Worm (Caenorhabditis elegans) whole organism, L2 larva: ENCODE results near the gene uncp-18.
A peak's percentile ranks its signal among the peaks of the same experiment; 100 is the strongest.

Experiments
- C34F6.9 ChIP-seq: fragments of 150-350 bp; optimal IDR thresholded peaks from 2 replicates; lab custom pipeline; 2014; ENCODE audit warnings: missing biosample characterization, missing genetic modification characterization
- R02D3.7 ChIP-seq: fragments of 150-350 bp; optimal IDR thresholded peaks from 2 replicates; lab custom pipeline; 2014; ENCODE audit warnings: missing biosample characterization, missing genetic modification characterization
- Y55F3AM.14 ChIP-seq: fragments of 200-800 bp; sonication (Bioruptor generic); optimal IDR thresholded peaks from 2 replicates; lab custom pipeline; 2018; ENCODE audit warnings: mild to moderate bottlenecking, missing genetic modification characterization, missing compliant biosample characterization
- ZK546.5 ChIP-seq: sonication (generic microtip); optimal IDR thresholded peaks from 2 replicates; lab custom pipeline; 2017; ENCODE audit warnings: missing biosample characterization, missing genetic modification characterization
- aly-2 ChIP-seq: fragments of 150-350 bp; optimal IDR thresholded peaks from 2 replicates; lab custom pipeline; 2014; ENCODE audit warnings: missing biosample characterization, missing genetic modification characterization
- ama-1 ChIP-seq: fragments of 150-350 bp; optimal IDR thresholded peaks from 2 replicates; lab custom pipeline; 2018; ENCODE audit warnings: inconsistent platforms
- blmp-1 ChIP-seq: sonication (generic microtip); optimal IDR thresholded peaks from 2 replicates; lab custom pipeline; 2017; ENCODE audit warnings: missing genetic modification characterization, mild to moderate bottlenecking, missing compliant biosample characterization, antibody characterized with exemption, moderate library complexity; ENCODE audit not compliant: insufficient read depth
- ceh-16 ChIP-seq: fragments of 150-350 bp; optimal IDR thresholded peaks from 2 replicates; lab custom pipeline; 2014; ENCODE audit warnings: missing biosample characterization, missing genetic modification characterization
- ceh-82 ChIP-seq: fragments of 150-350 bp; optimal IDR thresholded peaks from 2 replicates; lab custom pipeline; 2014; ENCODE audit warnings: missing biosample characterization, missing genetic modification characterization
- crh-2 ChIP-seq: sonication (generic microtip); optimal IDR thresholded peaks from 2 replicates; lab custom pipeline; 2017; ENCODE audit warnings: missing biosample characterization, missing genetic modification characterization
- dmd-4 ChIP-seq: sonication (generic microtip); optimal IDR thresholded peaks from 2 replicates; lab custom pipeline; 2017; ENCODE audit warnings: missing biosample characterization, missing genetic modification characterization
- elt-1 ChIP-seq: fragments of 150-350 bp; optimal IDR thresholded peaks from 2 replicates; lab custom pipeline; 2014; ENCODE audit warnings: missing biosample characterization, missing genetic modification characterization
- elt-3 ChIP-seq: sonication (generic microtip); optimal IDR thresholded peaks from 2 replicates; lab custom pipeline; 2017; ENCODE audit warnings: missing biosample characterization, missing genetic modification characterization
- fos-1 ChIP-seq: fragments of 150-350 bp; optimal IDR thresholded peaks from 2 replicates; lab custom pipeline; 2014; ENCODE audit warnings: missing biosample characterization, missing genetic modification characterization
- gmeb-1 ChIP-seq: fragments of 150-350 bp; optimal IDR thresholded peaks from 2 replicates; lab custom pipeline; 2014; ENCODE audit warnings: missing biosample characterization, missing genetic modification characterization
- lin-11 ChIP-seq: fragments of 150-350 bp; sonication (generic microtip); optimal IDR thresholded peaks from 2 replicates; lab custom pipeline; 2014; ENCODE audit warnings: missing biosample characterization, missing genetic modification characterization, inconsistent platforms, mixed read lengths
- lin-13 ChIP-seq: fragments of 150-350 bp; optimal IDR thresholded peaks from 2 replicates; lab custom pipeline; 2014; ENCODE audit warnings: missing biosample characterization, missing genetic modification reagents, missing genetic modification characterization
- lin-39 ChIP-seq: fragments of 150-350 bp; optimal IDR thresholded peaks from 2 replicates; lab custom pipeline; 2014; ENCODE audit warnings: missing biosample characterization, missing genetic modification reagents, missing genetic modification characterization
- lsy-2 ChIP-seq, 2 experiments: fragments of 150-350 bp in 1 of 2; sonication (generic microtip) in 1 of 2; optimal IDR thresholded peaks; 2 replicates each; lab custom pipeline; 2014 to 2017; ENCODE audit warnings: missing biosample characterization in 2 of 2, missing genetic modification characterization in 2 of 2
- mbf-1 ChIP-seq: sonication (generic microtip); optimal IDR thresholded peaks from 2 replicates; lab custom pipeline; 2017; ENCODE audit warnings: missing biosample characterization, missing genetic modification characterization
- mdl-1 ChIP-seq, 2 experiments: fragments of 150-350 bp in 1 of 2; sonication (generic microtip) in 1 of 2; optimal IDR thresholded peaks; 2 replicates each; lab custom pipeline; 2017; ENCODE audit warnings: missing biosample characterization in 2 of 2, missing genetic modification characterization in 2 of 2
- nhr-10 ChIP-seq: sonication (generic microtip); optimal IDR thresholded peaks from 2 replicates; lab custom pipeline; 2017; ENCODE audit warnings: missing biosample characterization, missing genetic modification characterization
- nhr-11 ChIP-seq: fragments of 150-350 bp; optimal IDR thresholded peaks from 2 replicates; lab custom pipeline; 2014; ENCODE audit warnings: missing biosample characterization, missing genetic modification characterization
- nhr-12 ChIP-seq: fragments of 150-350 bp; optimal IDR thresholded peaks from 2 replicates; lab custom pipeline; 2014; ENCODE audit warnings: missing biosample characterization, missing genetic modification characterization
- nhr-129 ChIP-seq: fragments of 150-350 bp; optimal IDR thresholded peaks from 2 replicates; lab custom pipeline; 2014; ENCODE audit warnings: missing biosample characterization, missing genetic modification characterization
- nhr-21 ChIP-seq: fragments of 150-350 bp; optimal IDR thresholded peaks from 2 replicates; lab custom pipeline; 2014; ENCODE audit warnings: missing biosample characterization, missing genetic modification characterization
- nhr-23 ChIP-seq: fragments of 150-350 bp; optimal IDR thresholded peaks from 2 replicates; lab custom pipeline; 2014; ENCODE audit warnings: missing biosample characterization, missing genetic modification reagents, missing genetic modification characterization
- nhr-237 ChIP-seq: fragments of 150-350 bp; optimal IDR thresholded peaks from 2 replicates; lab custom pipeline; 2014; ENCODE audit warnings: missing biosample characterization, missing genetic modification characterization
- nhr-25 ChIP-seq: fragments of 150-350 bp; sonication (generic microtip); optimal IDR thresholded peaks from 3 replicates; lab custom pipeline; 2014; ENCODE audit warnings: missing biosample characterization, missing genetic modification characterization
- nhr-6 ChIP-seq: fragments of 150-350 bp; optimal IDR thresholded peaks from 2 replicates; lab custom pipeline; 2014; ENCODE audit warnings: missing biosample characterization, missing genetic modification characterization
- nhr-77 ChIP-seq: fragments of 150-350 bp; optimal IDR thresholded peaks from 2 replicates; lab custom pipeline; 2014; ENCODE audit warnings: missing biosample characterization, missing genetic modification characterization
- peb-1 ChIP-seq: fragments of 150-350 bp; optimal IDR thresholded peaks from 2 replicates; lab custom pipeline; 2014; ENCODE audit warnings: missing biosample characterization, missing genetic modification characterization
- sem-4 ChIP-seq: fragments of 150-350 bp; optimal IDR thresholded peaks from 2 replicates; lab custom pipeline; 2014; ENCODE audit warnings: missing biosample characterization, missing genetic modification reagents, missing genetic modification characterization
- sma-3 ChIP-seq: sonication (generic microtip); optimal IDR thresholded peaks from 2 replicates; lab custom pipeline; 2016; ENCODE audit warnings: missing genetic modification reagents, missing genetic modification characterization, missing compliant biosample characterization
- sma-9 ChIP-seq, 2 experiments: fragments of 150-350 bp in 1 of 2; sonication (generic microtip) in 1 of 2; optimal IDR thresholded peaks; 2 replicates each; lab custom pipeline; 2014 to 2016; ENCODE audit warnings: missing genetic modification characterization in 2 of 2, mild to moderate bottlenecking in 1 of 2, missing biosample characterization in 1 of 2, missing compliant biosample characterization in 1 of 2, missing genetic modification reagents in 1 of 2, moderate library complexity in 1 of 2
- unc-39 ChIP-seq: fragments of 150-350 bp; optimal IDR thresholded peaks from 2 replicates; lab custom pipeline; 2014; ENCODE audit warnings: missing biosample characterization, missing genetic modification characterization
- unc-55 ChIP-seq: fragments of 150-350 bp; sonication (generic microtip); optimal IDR thresholded peaks from 3 replicates; lab custom pipeline; 2014; ENCODE audit warnings: missing biosample characterization, missing genetic modification reagents, missing genetic modification characterization
- unc-62 ChIP-seq: fragments of 150-350 bp; optimal IDR thresholded peaks from 2 replicates; lab custom pipeline; 2014; ENCODE audit warnings: missing biosample characterization, missing genetic modification reagents, missing genetic modification characterization
- zag-1 ChIP-seq: fragments of 150-350 bp; optimal IDR thresholded peaks from 2 replicates; lab custom pipeline; 2014; ENCODE audit warnings: missing biosample characterization, missing genetic modification characterization
- ztf-1 ChIP-seq: fragments of 200-800 bp; sonication (Bioruptor generic); conservative IDR thresholded peaks from 2 replicates; pipeline ENCODE4 v1.3.6; 2022; ENCODE audit warnings: missing genetic modification characterization, missing compliant biosample characterization
- ztf-4 ChIP-seq: fragments of 150-350 bp; optimal IDR thresholded peaks from 2 replicates; lab custom pipeline; 2014; ENCODE audit warnings: missing biosample characterization, missing genetic modification characterization

The uncp-18 gene

ce11 chrIV:419674-420073, 29.3 kb downstream of the uncp-18 start, which contains the start of gene eri-1:
Gene eri-1 (minus strand): TSS chrIV:419958.
- TF ChIP-seq Y55F3AM.14 (GFP tag; lab: Kevin White, UChicago) (no peak), mbf-1 (tag; lab: Kevin White, UChicago) (no peak), sma-3 (no peak), unc-55 (GFP tag; lab: Kevin White, UChicago) (no peak), lin-11 (tag; lab: Kevin White, UChicago) (no peak), nhr-21 (tag; lab: Kevin White, UChicago) (no peak), unc-62 (GFP tag; lab: Kevin White, UChicago) (no peak), fos-1 (tag; lab: Kevin White, UChicago) (no peak), R02D3.7 (tag; lab: Kevin White, UChicago) (no peak), lsy-2 (tag; optimal IDR thresholded peaks at IDR 0.05; lab: Kevin White, UChicago) (no peak), elt-1 (no peak)

ce11 chrIV:420686-421085, 30.3 kb downstream of the uncp-18 start:
- TF ChIP-seq nhr-12 (no peak), unc-39 (no peak), nhr-237 (tag; lab: Kevin White, UChicago) (no peak), nhr-6 (tag; lab: Kevin White, UChicago) (no peak), lsy-2 (tag; optimal IDR thresholded peaks at IDR 0.05; lab: Kevin White, UChicago) (no peak), gmeb-1 (tag; lab: Kevin White, UChicago) (no peak), ztf-1 (GFP tag; lab: Robert Waterston, UW) (no peak), nhr-25 (tag; lab: Kevin White, UChicago) (no peak), unc-55 (GFP tag; lab: Kevin White, UChicago) (no peak), peb-1 (tag; lab: Kevin White, UChicago) (no peak)

- no peak for TF ChIP-seq ama-1 (lab: Kevin White, UChicago)
- TF ChIP-seq zag-1 (tag; lab: Kevin White, UChicago): no peak
- no peak for TF ChIP-seq unc-55 (GFP tag; lab: Kevin White, UChicago)
- no peak for TF ChIP-seq fos-1 (tag; lab: Kevin White, UChicago)
- TF ChIP-seq ztf-1 (GFP tag; lab: Robert Waterston, UW): no peak
- no peak for TF ChIP-seq C34F6.9 (tag; lab: Kevin White, UChicago)
- TF ChIP-seq Y55F3AM.14 (GFP tag; lab: Kevin White, UChicago): no peak
- no peak for TF ChIP-seq nhr-23 (tag; lab: Kevin White, UChicago)
- TF ChIP-seq ceh-16: no peak
- no peak for TF ChIP-seq nhr-77
Measured at ce11 chrIV:422112-422511, 31.8 kb downstream of the uncp-18 start.

ce11 chrIV:425052-425451, 34.7 kb downstream of the uncp-18 start, which contains the start of gene daf-18:
Gene daf-18 (minus strand): TSS chrIV:425177.
- TF ChIP-seq ZK546.5 (no peak), lin-13 (GFP tag; lab: Kevin White, UChicago) (no peak), Y55F3AM.14 (GFP tag; lab: Kevin White, UChicago) (no peak), zag-1 (tag; lab: Kevin White, UChicago) (no peak), ceh-16 (no peak), sem-4 (no peak), nhr-12 (no peak), lsy-2 (tag; optimal IDR thresholded peaks at IDR 0.05; lab: Kevin White, UChicago) (no peak), nhr-11 (no peak), fos-1 (tag; lab: Kevin White, UChicago) (no peak), elt-1 (no peak), unc-39 (no peak), ztf-1 (GFP tag; lab: Robert Waterston, UW) (no peak), unc-55 (GFP tag; lab: Kevin White, UChicago) (no peak), ceh-82 (tag; lab: Kevin White, UChicago) (no peak), lin-39 (tag; lab: Kevin White, UChicago) (no peak), R02D3.7 (tag; lab: Kevin White, UChicago) (no peak)
- TF ChIP-seq, all 48 proteins: peak for 0

- peak; percentile 41 for TF ChIP-seq lin-13 (GFP tag; lab: Kevin White, UChicago)
- TF ChIP-seq crh-2: peak; percentile 22
- no peak for TF ChIP-seq nhr-12
- no peak for TF ChIP-seq R02D3.7 (tag; lab: Kevin White, UChicago)
- TF ChIP-seq ama-1 (lab: Kevin White, UChicago): no peak
- no peak for TF ChIP-seq elt-3
- no peak for TF ChIP-seq mdl-1 (tag; optimal IDR thresholded peaks at IDR 0.05; lab: Kevin White, UChicago)
- no peak for TF ChIP-seq nhr-237 (tag; lab: Kevin White, UChicago)
- TF ChIP-seq sma-9 (GFP tag; optimal IDR thresholded peaks at IDR 0.05; lab: Kevin White, UChicago): no peak
- TF ChIP-seq sma-9 (tag; optimal IDR thresholded peaks at IDR 0.05; lab: Kevin White, UChicago): no peak
- no peak for TF ChIP-seq nhr-11
- TF ChIP-seq ztf-1 (GFP tag; lab: Robert Waterston, UW): no peak
- no peak for TF ChIP-seq lin-39 (tag; lab: Kevin White, UChicago)
- no peak for TF ChIP-seq zag-1 (tag; lab: Kevin White, UChicago)
- TF ChIP-seq nhr-129: peak; percentile 38
- peak; percentile 66 for TF ChIP-seq unc-55 (GFP tag; lab: Kevin White, UChicago)
- no peak for TF ChIP-seq sma-3
- no peak for TF ChIP-seq nhr-77
- TF ChIP-seq lsy-2 (tag; optimal IDR thresholded peaks at IDR 0.05; lab: Kevin White, UChicago): peak in 1 of 2 experiments; percentile 67
- TF ChIP-seq aly-2 (tag; lab: Kevin White, UChicago): no peak
- TF ChIP-seq ceh-82 (tag; lab: Kevin White, UChicago): no peak
- TF ChIP-seq nhr-21 (tag; lab: Kevin White, UChicago): no peak
- no peak for TF ChIP-seq blmp-1 (tag; lab: Kevin White, UChicago)
- no peak for TF ChIP-seq dmd-4 (tag; lab: Kevin White, UChicago)
- no peak for TF ChIP-seq nhr-6 (tag; lab: Kevin White, UChicago)
- TF ChIP-seq elt-1: no peak
- no peak for TF ChIP-seq nhr-10 (tag; lab: Kevin White, UChicago)
- no peak for TF ChIP-seq fos-1 (tag; lab: Kevin White, UChicago)
- TF ChIP-seq ztf-4 (tag; lab: Kevin White, UChicago): peak; percentile 6
Measured at ce11 chrIV:425546-425945, 35.2 kb downstream of the uncp-18 start.
